Worm (Caenorhabditis elegans): ENCODE measurements around the gene fbxa-29.
A peak's percentile ranks its signal among the peaks of the same experiment; 100 is the strongest.

fbxa-29 gene

ce11 chrIII:1248335-1248734, 25.2 kb downstream of the fbxa-29 start:
- TF ChIP-seq lin-13 (GFP tag; optimal IDR thresholded peaks at IDR 0.05) (no peak), pha-4 (GFP tag; IDR thresholded peaks at IDR 0.05) (no peak), pha-4 (tag; optimal IDR thresholded peaks at IDR 0.05) (no peak), lir-3 (tag; optimal IDR thresholded peaks at IDR 0.05) (no peak), nhr-77 (tag; optimal IDR thresholded peaks at IDR 0.05) (no peak), ZK337.2 (GFP tag; IDR thresholded peaks at IDR 0.05) (no peak), aha-1 (tag) (no peak)

- TF ChIP-seq hlh-30 (tag; optimal IDR thresholded peaks at IDR 0.05; ENCODE audit: insufficient read depth) (peak; percentile 24), hlh-11 (tag; optimal IDR thresholded peaks at IDR 0.05) (peak; percentile 31), ztf-11 (tag; optimal IDR thresholded peaks at IDR 0.05) (no peak), aha-1 (tag) (peak; percentile 43), hmg-1.1 (GFP tag; IDR thresholded peaks at IDR 0.05) (no peak), lir-3 (tag; optimal IDR thresholded peaks at IDR 0.05) (no peak), ceh-28 (tag; optimal IDR thresholded peaks at IDR 0.05) (no peak), nhr-42 (GFP tag; IDR thresholded peaks at IDR 0.05) (no peak), lim-7 (GFP tag; IDR thresholded peaks at IDR 0.05) (no peak), Y75B8A.6 (GFP tag; IDR thresholded peaks at IDR 0.05) (no peak), daf-19 (GFP tag; conservative IDR thresholded peaks at IDR 0.05) (no peak), mdt-29 (GFP tag; IDR thresholded peaks at IDR 0.05) (no peak), nhr-10 (tag; optimal IDR thresholded peaks at IDR 0.05) (no peak), dpl-1 (GFP tag; optimal IDR thresholded peaks at IDR 0.05) (peak; percentile 15), php-3 (GFP tag; IDR thresholded peaks at IDR 0.05) (no peak), daf-16 (GFP tag; optimal IDR thresholded peaks at IDR 0.05) (no peak), daf-16 (tag; optimal IDR thresholded peaks at IDR 0.05) (peak; percentile 39), nhr-111 (GFP tag; optimal IDR thresholded peaks at IDR 0.05) (no peak), ZK546.5 (tag; optimal IDR thresholded peaks at IDR 0.05) (no peak), zip-2 (tag; optimal IDR thresholded peaks at IDR 0.05) (peak; percentile 94), nhr-11 (tag; optimal IDR thresholded peaks at IDR 0.05) (no peak), ama-1 (optimal IDR thresholded peaks at IDR 0.05) (no peak), F10B5.3 (tag; optimal IDR thresholded peaks at IDR 0.05) (no peak), unc-62 (GFP tag; optimal IDR thresholded peaks at IDR 0.05 in 1 of 2) (peak in 1 of 2 experiments; percentile 18), unc-62 (tag; optimal IDR thresholded peaks at IDR 0.05) (no peak), mes-2 (tag; optimal IDR thresholded peaks at IDR 0.05; ENCODE audit: poor library complexity, severe bottlenecking) (peak; percentile 35), dmd-6 (GFP tag; IDR thresholded peaks at IDR 0.05) (no peak), lsy-2 (tag; optimal IDR thresholded peaks at IDR 0.05) (peak in 1 of 2 experiments; percentile 54), fkh-10 (GFP tag; optimal IDR thresholded peaks at IDR 0.05) (peak; percentile 11), nhr-77 (tag; optimal IDR thresholded peaks at IDR 0.05) (no peak), dve-1 (tag; optimal IDR thresholded peaks at IDR 0.05; ENCODE audit: insufficient read depth) (peak; percentile 14), lin-15B (tag; optimal IDR thresholded peaks at IDR 0.05) (no peak), pha-4 (GFP tag; IDR thresholded peaks at IDR 0.05) (no peak), pha-4 (tag; optimal IDR thresholded peaks at IDR 0.05) (no peak), nhr-28 (tag; optimal IDR thresholded peaks at IDR 0.05) (peak; percentile 43), dmd-8 (GFP tag; IDR thresholded peaks at IDR 0.05) (no peak), aly-2 (tag; optimal IDR thresholded peaks at IDR 0.05) (no peak), spr-3 (GFP tag; optimal IDR thresholded peaks at IDR 0.05) (no peak)
Measured at ce11 chrIII:1243199-1243598, 30.3 kb downstream of the fbxa-29 start, which contains the start of gene fbxa-63. Gene fbxa-63, plus strand, starts transcription at chrIII:1243508.

DNA sequence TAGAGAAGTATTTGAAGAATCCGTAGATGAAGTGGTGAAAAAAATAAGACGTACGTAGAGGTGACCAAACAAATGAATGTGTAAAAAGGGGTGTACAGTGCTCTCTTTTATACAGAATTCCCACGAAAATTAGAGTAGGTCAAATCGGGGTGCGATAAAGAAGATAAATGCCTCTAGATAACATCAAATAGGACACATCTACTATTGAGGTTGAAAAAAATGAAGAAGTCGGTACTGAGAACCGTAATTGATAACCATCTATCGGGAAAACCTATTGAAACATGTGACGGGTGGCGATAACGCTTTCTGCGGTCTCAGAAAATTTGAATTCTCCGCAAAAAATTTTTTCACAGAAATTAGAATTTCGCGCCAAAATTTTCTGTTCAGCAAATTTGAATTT, 34.8 kb downstream of the fbxa-29 start, which contains the start of gene fbxa-61:
TSS of gene fbxa-61 (plus strand) at position 345 of the 400 bp plus-strand sequence.
- TF ChIP-seq lin-1 (GFP tag; IDR thresholded peaks at IDR 0.05) (no peak), fos-1 (tag; optimal IDR thresholded peaks at IDR 0.05) (no peak), egl-27 (tag; optimal IDR thresholded peaks at IDR 0.05) (no peak), F37D6.2 (tag; optimal IDR thresholded peaks at IDR 0.05) (no peak), mes-2 (tag; optimal IDR thresholded peaks at IDR 0.05; ENCODE audit: poor library complexity, severe bottlenecking) (no peak), nhr-77 (tag; optimal IDR thresholded peaks at IDR 0.05) (no peak), snpc-4 (tag; optimal IDR thresholded peaks at IDR 0.05) (no peak), aha-1 (tag) (no peak), hmg-1.1 (GFP tag; IDR thresholded peaks at IDR 0.05) (no peak), F10B5.3 (tag; optimal IDR thresholded peaks at IDR 0.05) (no peak), zip-11 (GFP tag; IDR thresholded peaks at IDR 0.05) (no peak), lim-7 (GFP tag; IDR thresholded peaks at IDR 0.05) (no peak), mdt-29 (GFP tag; IDR thresholded peaks at IDR 0.05) (no peak)

Measured in whole organism, L4 larva.